Fruit fly (Drosophila melanogaster) whole organism, embryonic: Measurements from ENCODE around the gene VhaM9.7-b.

Experiments
- CG10267 ChIP-seq: fragments of 200-800 bp; sonication (Bioruptor generic); optimal IDR thresholded peaks from 2 replicates; lab custom pipeline; 2018; ENCODE audit warnings: missing biosample characterization, mild to moderate bottlenecking, missing genetic modification characterization, moderate library complexity
- CG10979 ChIP-seq: fragments of 200-800 bp; sonication (Bioruptor generic); optimal IDR thresholded peaks from 2 replicates; lab custom pipeline; 2018; ENCODE audit warnings: missing biosample characterization, mild to moderate bottlenecking, missing genetic modification characterization, moderate library complexity
- CG11398 ChIP-seq: fragments of 200-800 bp; sonication (Bioruptor generic); optimal IDR thresholded peaks from 2 replicates; lab custom pipeline; 2016; ENCODE audit warnings: missing biosample characterization, missing genetic modification characterization
- CG11695 ChIP-seq: fragments of 200-800 bp; sonication (Bioruptor generic); IDR thresholded peaks from 3 replicates; pipeline ENCODE4 v1.3.6; 2022; ENCODE audit warnings: missing biosample characterization, missing genetic modification characterization
- CG12391 ChIP-seq: fragments of 200-800 bp; sonication (Bioruptor generic); optimal IDR thresholded peaks from 3 replicates; lab custom pipeline; 2018; ENCODE audit warnings: missing biosample characterization, mild to moderate bottlenecking, missing genetic modification characterization, moderate library complexity
- CG12744 ChIP-seq: fragments of 200-800 bp; sonication (Bioruptor generic); optimal IDR thresholded peaks from 2 replicates; lab custom pipeline; 2016; ENCODE audit warnings: missing biosample characterization, missing genetic modification characterization
- CG13287 ChIP-seq: fragments of 200-800 bp; sonication (Bioruptor generic); IDR thresholded peaks from 2 replicates; pipeline ENCODE4 v1.3.6; 2022; ENCODE audit warnings: missing biosample characterization, missing genetic modification characterization; ENCODE audit not compliant: partially characterized antibody
- CG13624 ChIP-seq: fragments of 200-800 bp; sonication (Bioruptor generic); optimal IDR thresholded peaks from 2 replicates; lab custom pipeline; 2016; ENCODE audit warnings: missing biosample characterization, missing genetic modification characterization
- CG17361 ChIP-seq: fragments of 200-800 bp; sonication (Bioruptor generic); IDR thresholded peaks from 3 replicates; pipeline ENCODE4 v1.3.6; 2022; ENCODE audit warnings: missing biosample characterization, missing genetic modification characterization
- CG17612 ChIP-seq: fragments of 200-800 bp; sonication (Bioruptor generic); IDR thresholded peaks from 2 replicates; pipeline ENCODE4 v1.3.6; 2022; ENCODE audit warnings: missing biosample characterization, missing genetic modification characterization
- CG18262 ChIP-seq: fragments of 200-800 bp; optimal IDR thresholded peaks from 3 replicates; lab custom pipeline; 2019; ENCODE audit warnings: missing biosample characterization, mild to moderate bottlenecking, missing genetic modification characterization, moderate library complexity
- CG2129 ChIP-seq: fragments of 200-800 bp; sonication (Bioruptor generic); IDR thresholded peaks from 2 replicates; pipeline ENCODE4 v1.3.6; 2022; ENCODE audit warnings: missing biosample characterization, missing genetic modification characterization; ENCODE audit not compliant: partially characterized antibody
- CG3065 ChIP-seq: fragments of 200-800 bp; sonication (Bioruptor generic); optimal IDR thresholded peaks from 2 replicates; lab custom pipeline; 2016; ENCODE audit warnings: missing biosample characterization, missing genetic modification characterization
- CG31224 ChIP-seq: fragments of 200-800 bp; sonication (Bioruptor generic); IDR thresholded peaks from 2 replicates; pipeline ENCODE4 v1.3.6; 2022; ENCODE audit warnings: missing biosample characterization, missing genetic modification characterization
- CG33557 ChIP-seq: fragments of 200-800 bp; sonication (Bioruptor generic); optimal IDR thresholded peaks from 2 replicates; lab custom pipeline; 2019; ENCODE audit warnings: missing biosample characterization, mild to moderate bottlenecking, missing genetic modification characterization, moderate library complexity
- CG3838 ChIP-seq: fragments of 200-800 bp; sonication (Bioruptor generic); optimal IDR thresholded peaks from 3 replicates; lab custom pipeline; 2016; ENCODE audit warnings: missing biosample characterization, missing genetic modification characterization
- CG3995 ChIP-seq: fragments of 200-800 bp; sonication (Bioruptor generic); optimal IDR thresholded peaks from 3 replicates; lab custom pipeline; 2016; ENCODE audit warnings: missing biosample characterization, missing genetic modification characterization
- CG4820 ChIP-seq: fragments of 200-800 bp; sonication (Bioruptor generic); optimal IDR thresholded peaks from 3 replicates; lab custom pipeline; 2016; ENCODE audit warnings: missing biosample characterization, missing genetic modification characterization
- CG6654 ChIP-seq: fragments of 200-800 bp; sonication (Bioruptor generic); optimal IDR thresholded peaks from 2 replicates; lab custom pipeline; 2017; ENCODE audit warnings: missing biosample characterization, mild to moderate bottlenecking, missing genetic modification characterization
- CG8281 ChIP-seq: fragments of 200-800 bp; sonication (Bioruptor generic); optimal IDR thresholded peaks from 2 replicates; lab custom pipeline; 2018; ENCODE audit warnings: missing biosample characterization, mild to moderate bottlenecking, missing genetic modification characterization, moderate library complexity
- CG8765 ChIP-seq: fragments of 200-800 bp; sonication (Bioruptor generic); IDR thresholded peaks from 2 replicates; pipeline ENCODE4 v1.3.6; 2022; ENCODE audit warnings: missing biosample characterization, missing genetic modification characterization
- CG9727 ChIP-seq: fragments of 200-800 bp; sonication (Bioruptor generic); optimal IDR thresholded peaks from 3 replicates; lab custom pipeline; 2017; ENCODE audit warnings: missing biosample characterization, mild to moderate bottlenecking, missing genetic modification characterization
- Chrac-16 ChIP-seq: fragments of 200-800 bp; sonication (Bioruptor generic); optimal IDR thresholded peaks from 3 replicates; lab custom pipeline; 2016; ENCODE audit warnings: missing biosample characterization, missing genetic modification characterization
- Dad ChIP-seq: fragments of 200-800 bp; sonication (Bioruptor generic); optimal IDR thresholded peaks from 3 replicates; lab custom pipeline; 2016; ENCODE audit warnings: missing biosample characterization, missing genetic modification characterization
- Doc3 ChIP-seq: fragments of 200-800 bp; sonication (Bioruptor generic); IDR thresholded peaks from 3 replicates; pipeline ENCODE4 v1.3.6; 2022; ENCODE audit warnings: missing biosample characterization, missing genetic modification characterization; ENCODE audit not compliant: partially characterized antibody
- HLH4C ChIP-seq: fragments of 200-800 bp; sonication (Bioruptor generic); IDR thresholded peaks from 3 replicates; pipeline ENCODE4 v1.3.6; 2022; ENCODE audit warnings: missing biosample characterization, missing genetic modification characterization; ENCODE audit not compliant: partially characterized antibody
- Hmr ChIP-seq: fragments of 200-800 bp; sonication (Bioruptor generic); optimal IDR thresholded peaks from 3 replicates; lab custom pipeline; 2017; ENCODE audit warnings: mild to moderate bottlenecking, missing biosample characterization, missing genetic modification reagents, missing genetic modification characterization
- Hr3 ChIP-seq: fragments of 200-800 bp; sonication (Bioruptor generic); optimal IDR thresholded peaks from 3 replicates; lab custom pipeline; 2016; ENCODE audit warnings: missing biosample characterization, missing genetic modification characterization
- Lhr ChIP-seq: fragments of 200-800 bp; sonication (Bioruptor generic); optimal IDR thresholded peaks from 3 replicates; lab custom pipeline; 2017; ENCODE audit warnings: mild to moderate bottlenecking, missing biosample characterization, missing genetic modification reagents, missing genetic modification characterization
- PHDP ChIP-seq: fragments of 200-800 bp; sonication (Bioruptor generic); optimal IDR thresholded peaks from 3 replicates; lab custom pipeline; 2018; ENCODE audit warnings: missing biosample characterization, mild to moderate bottlenecking, missing genetic modification characterization, moderate library complexity
- Vsx1 ChIP-seq: fragments of 200-800 bp; sonication (Bioruptor generic); optimal IDR thresholded peaks from 2 replicates; lab custom pipeline; 2017; ENCODE audit warnings: missing biosample characterization, mild to moderate bottlenecking, missing genetic modification characterization, missing genetic modification reagents
- az2 ChIP-seq: fragments of 200-800 bp; sonication (Bioruptor generic); optimal IDR thresholded peaks from 3 replicates; lab custom pipeline; 2016; ENCODE audit warnings: missing biosample characterization, missing genetic modification characterization
- bbx ChIP-seq: fragments of 200-800 bp; sonication (Bioruptor generic); IDR thresholded peaks from 2 replicates; pipeline ENCODE4 v1.3.6; 2022; ENCODE audit warnings: missing biosample characterization, missing genetic modification characterization; ENCODE audit not compliant: partially characterized antibody
- bcd ChIP-seq: fragments of 200-800 bp; sonication (Bioruptor generic); optimal IDR thresholded peaks from 2 replicates; lab custom pipeline; 2017; ENCODE audit warnings: missing biosample characterization, mild to moderate bottlenecking, missing genetic modification characterization
- bowl ChIP-seq: fragments of 200-800 bp; sonication (Bioruptor generic); IDR thresholded peaks from 2 replicates; pipeline ENCODE4 v1.3.6; 2022; ENCODE audit warnings: missing biosample characterization, missing genetic modification characterization
- br ChIP-seq: fragments of >200 bp; optimal IDR thresholded peaks from 2 replicates; lab custom pipeline; 2017
- caup ChIP-seq: fragments of 200-800 bp; sonication (Bioruptor generic); optimal IDR thresholded peaks from 3 replicates; lab custom pipeline; 2017; ENCODE audit warnings: missing biosample characterization, mild to moderate bottlenecking, missing genetic modification characterization, moderate library complexity; ENCODE audit not compliant: severe bottlenecking
- chn ChIP-seq: fragments of 200-800 bp; sonication (Bioruptor generic); optimal IDR thresholded peaks from 2 replicates; lab custom pipeline; 2016; ENCODE audit warnings: missing biosample characterization, missing genetic modification characterization
- crol ChIP-seq: fragments of 200-800 bp; sonication (Bioruptor generic); IDR thresholded peaks from 2 replicates; pipeline ENCODE4 v1.3.6; 2022; ENCODE audit warnings: missing biosample characterization, missing genetic modification characterization
- en ChIP-seq: fragments of 200-800 bp; sonication (Bioruptor generic); optimal IDR thresholded peaks from 2 replicates; lab custom pipeline; 2016; ENCODE audit warnings: missing biosample characterization, missing genetic modification characterization
- fd102C ChIP-seq: fragments of 200-800 bp; sonication (Bioruptor generic); optimal IDR thresholded peaks from 2 replicates; lab custom pipeline; 2018; ENCODE audit warnings: missing biosample characterization, mild to moderate bottlenecking, missing genetic modification characterization, moderate library complexity
- h ChIP-seq: fragments of >200 bp; optimal IDR thresholded peaks from 2 replicates; lab custom pipeline; 2017
- her ChIP-seq: fragments of 200-800 bp; sonication (Bioruptor generic); optimal IDR thresholded peaks from 2 replicates; lab custom pipeline; 2016; ENCODE audit warnings: missing biosample characterization, missing genetic modification characterization
- lola ChIP-seq, 3 experiments: fragments of >200 bp in 2 of 3; fragments of 200-800 bp in 1 of 3; sonication (Bioruptor generic) in 1 of 3; optimal IDR thresholded peaks; 2 replicates each; lab custom pipeline; 2017 to 2019; ENCODE audit warnings: missing biosample characterization in 3 of 3, missing genetic modification characterization in 3 of 3, mild to moderate bottlenecking in 1 of 3, moderate library complexity in 1 of 3
- shn ChIP-seq: fragments of 200-800 bp; sonication (Bioruptor generic); optimal IDR thresholded peaks from 3 replicates; lab custom pipeline; 2016; ENCODE audit warnings: missing biosample characterization, missing genetic modification characterization
- sr ChIP-seq: fragments of 200-800 bp; sonication (Bioruptor generic); IDR thresholded peaks from 3 replicates; pipeline ENCODE4 v1.3.6; 2022; ENCODE audit warnings: missing biosample characterization, missing genetic modification characterization
- trem ChIP-seq: fragments of 200-800 bp; optimal IDR thresholded peaks from 3 replicates; lab custom pipeline; 2019; ENCODE audit warnings: missing biosample characterization, mild to moderate bottlenecking, missing genetic modification characterization, moderate library complexity
- ttk ChIP-seq: fragments of 200-800 bp; sonication (Bioruptor generic); IDR thresholded peaks from 2 replicates; pipeline ENCODE4 v2.1.2; 2022; ENCODE audit warnings: missing biosample characterization, missing genetic modification characterization
- z ChIP-seq: fragments of 200-800 bp; sonication (Bioruptor generic); IDR thresholded peaks from 3 replicates; pipeline ENCODE4 v1.3.6; 2022; ENCODE audit warnings: missing biosample characterization, missing genetic modification characterization

The VhaM9.7-b gene

dm6 chr3L:21539245-21540196 is at the start of gene VhaM9.7-b, which contains the start of gene COX8 (continued):
- TF ChIP-seq CG17361 (GFP tag; lab: Robert Waterston, UW) (no peak; the same call in none of the 3 replicates), trem (peak; percentile 40), Hr3 (GFP tag; lab: Kevin White, UChicago) (peak; percentile 60), ttk (no peak), CG13287 (peak; percentile 60), bcd (GFP tag; lab: Kevin White, UChicago) (no peak), crol (GFP tag; lab: Robert Waterston, UW) (no peak), en (GFP tag; lab: Kevin White, UChicago) (no peak), CG31224 (GFP tag; lab: Robert Waterston, UW) (peak; percentile 8; the same call in 1 of the 2 replicates), CG11398 (GFP tag; lab: Kevin White, UChicago) (no peak), lola (GFP tag; optimal IDR thresholded peaks at IDR 0.05; lab: Kevin White, UChicago) (peak in 1 of 3 experiments; percentile 62), br (lab: Kevin White, UChicago) (no peak), HLH4C (peak; percentile 60; the same call in 2 of the 3 replicates), CG12744 (GFP tag; lab: Kevin White, UChicago) (no peak), CG3065 (GFP tag; lab: Kevin White, UChicago) (no peak), bbx (GFP tag; lab: Robert Waterston, UW) (peak; percentile 65), CG8765 (GFP tag; lab: Robert Waterston, UW) (no peak), Hmr (GFP tag; lab: Kevin White, UChicago) (no peak), fd102C (GFP tag; lab: Kevin White, UChicago) (no peak), CG9727 (GFP tag; lab: Kevin White, UChicago) (no peak), h (lab: Kevin White, UChicago) (no peak), CG6654 (GFP tag; lab: Kevin White, UChicago) (no peak), Chrac-16 (GFP tag; lab: Kevin White, UChicago) (peak; percentile 55), CG3838 (GFP tag; lab: Kevin White, UChicago) (peak; percentile 13), caup (GFP tag; lab: Kevin White, UChicago) (no peak), CG4820 (GFP tag; lab: Kevin White, UChicago) (peak; percentile 68), her (GFP tag; lab: Kevin White, UChicago) (no peak), az2 (GFP tag; lab: Kevin White, UChicago) (peak; percentile 57), CG8281 (tag; lab: Kevin White, UChicago) (peak; percentile 64), Dad (GFP tag; lab: Kevin White, UChicago) (no peak), chn (GFP tag; lab: Kevin White, UChicago) (peak; percentile 55), PHDP (tag; lab: Kevin White, UChicago) (peak; percentile 58), CG3995 (peak; percentile 55), bowl (GFP tag; lab: Robert Waterston, UW) (no peak), CG11695 (GFP tag; lab: Robert Waterston, UW) (no peak), sr (GFP tag; lab: Robert Waterston, UW) (no peak), CG17612 (no peak), CG2129 (GFP tag; lab: Robert Waterston, UW) (no peak; the same call in 1 of the 2 replicates), Lhr (GFP tag; lab: Kevin White, UChicago) (peak; percentile 61), CG12391 (no peak), CG10267 (tag; lab: Kevin White, UChicago) (peak; percentile 62), CG18262 (no peak), Doc3 (peak; percentile 66), CG13624 (GFP tag; lab: Kevin White, UChicago) (peak; percentile 56), CG33557 (GFP tag; lab: Kevin White, UChicago) (peak; percentile 32), shn (peak; percentile 52), CG10979 (peak; percentile 37), Vsx1 (GFP tag; lab: Kevin White, UChicago) (no peak), z (GFP tag; lab: Robert Waterston, UW) (no peak)
